Fruit fly (Drosophila melanogaster) whole organism, embryonic: Measurements from ENCODE around the gene 5-HT2B.
A peak's percentile ranks its signal among the peaks of the same experiment; 100 is the strongest.

Experiments
- Aef1 ChIP-seq: fragments of 200-800 bp; sonication (Bioruptor generic); IDR thresholded peaks from 3 replicates; pipeline ENCODE4 v1.3.6; 2022; ENCODE audit warnings: missing biosample characterization, missing genetic modification characterization
- Bgb ChIP-seq: fragments of 200-800 bp; sonication (Bioruptor generic); IDR thresholded peaks from 2 replicates; pipeline ENCODE4 v1.3.6; 2022; ENCODE audit warnings: missing biosample characterization, missing genetic modification characterization; ENCODE audit not compliant: partially characterized antibody
- CG10565 ChIP-seq: fragments of 200-800 bp; sonication (Bioruptor generic); optimal IDR thresholded peaks from 3 replicates; lab custom pipeline; 2016; ENCODE audit warnings: missing biosample characterization, mild to moderate bottlenecking, missing genetic modification characterization
- CG11398 ChIP-seq: fragments of 200-800 bp; sonication (Bioruptor generic); optimal IDR thresholded peaks from 2 replicates; lab custom pipeline; 2016; ENCODE audit warnings: missing biosample characterization, missing genetic modification characterization
- CG12236 ChIP-seq: fragments of 200-800 bp; sonication (Bioruptor generic); optimal IDR thresholded peaks from 2 replicates; lab custom pipeline; 2016; ENCODE audit warnings: missing biosample characterization, missing genetic modification characterization
- CG12744 ChIP-seq: fragments of 200-800 bp; sonication (Bioruptor generic); optimal IDR thresholded peaks from 2 replicates; lab custom pipeline; 2016; ENCODE audit warnings: missing biosample characterization, missing genetic modification characterization
- CG16813 ChIP-seq: fragments of 200-800 bp; sonication (Bioruptor generic); IDR thresholded peaks from 3 replicates; pipeline ENCODE4 v1.3.6; 2022; ENCODE audit warnings: missing biosample characterization, missing genetic modification characterization; ENCODE audit not compliant: partially characterized antibody
- CG2199 ChIP-seq: fragments of 200-800 bp; sonication (Bioruptor generic); IDR thresholded peaks from 3 replicates; pipeline ENCODE4 v1.3.6; 2022; ENCODE audit warnings: missing biosample characterization, missing genetic modification characterization
- CG2678 ChIP-seq: fragments of 200-800 bp; sonication (Bioruptor generic); optimal IDR thresholded peaks from 3 replicates; lab custom pipeline; 2019; ENCODE audit warnings: missing biosample characterization, mild to moderate bottlenecking, missing genetic modification characterization, moderate library complexity
- CG2712 ChIP-seq: fragments of 200-800 bp; optimal IDR thresholded peaks from 3 replicates; lab custom pipeline; 2019; ENCODE audit warnings: missing biosample characterization, mild to moderate bottlenecking, missing genetic modification characterization, moderate library complexity
- CG2875 ChIP-seq: fragments of 200-800 bp; sonication (Bioruptor generic); optimal IDR thresholded peaks from 2 replicates; lab custom pipeline; 2017; ENCODE audit warnings: missing biosample characterization, mild to moderate bottlenecking, missing genetic modification characterization, missing genetic modification reagents
- CG42726 ChIP-seq: fragments of 200-800 bp; sonication (Bioruptor generic); IDR thresholded peaks from 2 replicates; pipeline ENCODE4 v1.3.6; 2022; ENCODE audit warnings: missing biosample characterization, missing genetic modification characterization; ENCODE audit not compliant: partially characterized antibody
- CG4360 ChIP-seq: fragments of 200-800 bp; sonication (Bioruptor generic); IDR thresholded peaks from 2 replicates; pipeline ENCODE4 v1.3.6; 2022; ENCODE audit warnings: missing biosample characterization, missing genetic modification characterization
- CG8359 ChIP-seq: fragments of 200-800 bp; sonication (Bioruptor generic); optimal IDR thresholded peaks from 2 replicates; lab custom pipeline; 2017; ENCODE audit warnings: missing biosample characterization, mild to moderate bottlenecking, missing genetic modification characterization, borderline replicate concordance
- CG9437 ChIP-seq: fragments of 200-800 bp; sonication (Bioruptor generic); optimal IDR thresholded peaks from 2 replicates; lab custom pipeline; 2018; ENCODE audit warnings: missing biosample characterization, mild to moderate bottlenecking, missing genetic modification characterization
- Chrac-16 ChIP-seq: fragments of 200-800 bp; sonication (Bioruptor generic); optimal IDR thresholded peaks from 3 replicates; lab custom pipeline; 2016; ENCODE audit warnings: missing biosample characterization, missing genetic modification characterization
- D19A ChIP-seq: fragments of 200-800 bp; optimal IDR thresholded peaks from 3 replicates; lab custom pipeline; 2019; ENCODE audit warnings: missing biosample characterization, mild to moderate bottlenecking, missing genetic modification characterization, moderate library complexity
- E2f1 ChIP-seq: fragments of 200-800 bp; sonication (Bioruptor generic); IDR thresholded peaks from 2 replicates; pipeline ENCODE4 v1.3.6; 2022; ENCODE audit warnings: missing biosample characterization, missing genetic modification characterization
- HLH3B ChIP-seq: fragments of 200-800 bp; sonication (Bioruptor generic); IDR thresholded peaks from 2 replicates; pipeline ENCODE4 v1.3.6; 2022; ENCODE audit warnings: missing biosample characterization, missing genetic modification characterization
- HmgZ ChIP-seq: fragments of 200-800 bp; sonication (Bioruptor generic); optimal IDR thresholded peaks from 2 replicates; lab custom pipeline; 2018; ENCODE audit warnings: missing biosample characterization, mild to moderate bottlenecking, missing genetic modification characterization
- Myb ChIP-seq: fragments of 200-800 bp; sonication (Bioruptor generic); optimal IDR thresholded peaks from 2 replicates; lab custom pipeline; 2016; ENCODE audit warnings: missing biosample characterization, missing genetic modification characterization
- Optix ChIP-seq: fragments of 200-800 bp; sonication (Bioruptor generic); IDR thresholded peaks from 3 replicates; pipeline ENCODE4 v1.3.6; 2022; ENCODE audit warnings: missing biosample characterization, missing genetic modification characterization
- PHDP ChIP-seq: fragments of 200-800 bp; sonication (Bioruptor generic); optimal IDR thresholded peaks from 3 replicates; lab custom pipeline; 2018; ENCODE audit warnings: missing biosample characterization, mild to moderate bottlenecking, missing genetic modification characterization, moderate library complexity
- Ptx1 ChIP-seq: fragments of 200-800 bp; sonication (Bioruptor generic); IDR thresholded peaks from 2 replicates; pipeline ENCODE4 v1.3.6; 2022; ENCODE audit warnings: missing biosample characterization, missing genetic modification characterization
- bsh ChIP-seq, 2 experiments: fragments of 200-800 bp; sonication (Bioruptor generic); optimal IDR thresholded peaks; 2 replicates each; lab custom pipeline; 2017 to 2018; ENCODE audit warnings: mild to moderate bottlenecking in 2 of 2, missing biosample characterization in 2 of 2, missing genetic modification characterization in 2 of 2, moderate library complexity in 1 of 2
- dmrt11E ChIP-seq: fragments of 200-800 bp; sonication (Bioruptor generic); optimal IDR thresholded peaks from 3 replicates; lab custom pipeline; 2018; ENCODE audit warnings: missing biosample characterization, mild to moderate bottlenecking, missing genetic modification characterization, moderate library complexity
- esg ChIP-seq: fragments of 200-800 bp; sonication (Bioruptor generic); conservative IDR thresholded peaks from 2 replicates; pipeline ENCODE4 v1.3.6; 2022; ENCODE audit warnings: missing biosample characterization, missing genetic modification characterization
- kah ChIP-seq: fragments of 200-800 bp; sonication (Bioruptor generic); optimal IDR thresholded peaks from 2 replicates; lab custom pipeline; 2018; ENCODE audit warnings: missing biosample characterization, mild to moderate bottlenecking, missing genetic modification characterization
- mam ChIP-seq: fragments of 200-800 bp; sonication (Bioruptor generic); optimal IDR thresholded peaks from 3 replicates; lab custom pipeline; 2016; ENCODE audit warnings: missing biosample characterization, missing genetic modification characterization
- pnt ChIP-seq: fragments of 200-800 bp; sonication (Bioruptor generic); optimal IDR thresholded peaks from 3 replicates; lab custom pipeline; 2016; ENCODE audit warnings: missing biosample characterization, missing genetic modification characterization
- prd ChIP-seq, 3 experiments: fragments of >200 bp in 2 of 3; fragments of 200-800 bp in 1 of 3; sonication (Bioruptor generic) in 1 of 3; optimal IDR thresholded peaks in 2 of 3; IDR thresholded peaks in 1 of 3; 2 replicates in 2 of 3; 3 replicates in 1 of 3; pipeline versions ENCODE4 v1.3.6 to Lab custom; 2017 to 2022; ENCODE audit warnings: missing biosample characterization in 1 of 3, missing genetic modification characterization in 1 of 3
- row ChIP-seq: fragments of 200-800 bp; sonication (Bioruptor generic); IDR thresholded peaks from 3 replicates; pipeline ENCODE4 v1.3.6; 2022; ENCODE audit warnings: missing biosample characterization, missing genetic modification characterization
- scrt ChIP-seq: fragments of 200-800 bp; sonication (Bioruptor generic); optimal IDR thresholded peaks from 2 replicates; lab custom pipeline; 2018; ENCODE audit warnings: missing biosample characterization, mild to moderate bottlenecking, missing genetic modification characterization, moderate library complexity
- sens-2 ChIP-seq: fragments of 200-800 bp; sonication (Bioruptor generic); IDR thresholded peaks from 2 replicates; pipeline ENCODE4 v1.3.6; 2022; ENCODE audit warnings: missing biosample characterization, missing genetic modification characterization
- so ChIP-seq: fragments of 200-800 bp; sonication (Bioruptor generic); IDR thresholded peaks from 3 replicates; pipeline ENCODE4 v1.3.6; 2022; ENCODE audit warnings: missing biosample characterization, missing genetic modification characterization
- sr ChIP-seq: fragments of 200-800 bp; sonication (Bioruptor generic); IDR thresholded peaks from 3 replicates; pipeline ENCODE4 v1.3.6; 2022; ENCODE audit warnings: missing biosample characterization, missing genetic modification characterization
- tll ChIP-seq, 2 experiments: fragments of 200-800 bp in 1 of 2; fragments of >200 bp in 1 of 2; sonication (Bioruptor generic) in 1 of 2; optimal IDR thresholded peaks; 2 replicates each; lab custom pipeline; 2017 to 2019; ENCODE audit warnings: missing biosample characterization in 2 of 2, missing genetic modification characterization in 2 of 2, mild to moderate bottlenecking in 1 of 2, moderate library complexity in 1 of 2
- unpg ChIP-seq: fragments of 200-800 bp; sonication (Bioruptor generic); optimal IDR thresholded peaks from 3 replicates; lab custom pipeline; 2018; ENCODE audit warnings: missing biosample characterization, mild to moderate bottlenecking, missing genetic modification characterization, moderate library complexity
- zfh1 ChIP-seq: fragments of 200-800 bp; sonication (Bioruptor generic); IDR thresholded peaks from 3 replicates; pipeline ENCODE4 v1.3.6; 2022; ENCODE audit warnings: missing biosample characterization, missing genetic modification characterization

5-HT2B gene

DNA sequence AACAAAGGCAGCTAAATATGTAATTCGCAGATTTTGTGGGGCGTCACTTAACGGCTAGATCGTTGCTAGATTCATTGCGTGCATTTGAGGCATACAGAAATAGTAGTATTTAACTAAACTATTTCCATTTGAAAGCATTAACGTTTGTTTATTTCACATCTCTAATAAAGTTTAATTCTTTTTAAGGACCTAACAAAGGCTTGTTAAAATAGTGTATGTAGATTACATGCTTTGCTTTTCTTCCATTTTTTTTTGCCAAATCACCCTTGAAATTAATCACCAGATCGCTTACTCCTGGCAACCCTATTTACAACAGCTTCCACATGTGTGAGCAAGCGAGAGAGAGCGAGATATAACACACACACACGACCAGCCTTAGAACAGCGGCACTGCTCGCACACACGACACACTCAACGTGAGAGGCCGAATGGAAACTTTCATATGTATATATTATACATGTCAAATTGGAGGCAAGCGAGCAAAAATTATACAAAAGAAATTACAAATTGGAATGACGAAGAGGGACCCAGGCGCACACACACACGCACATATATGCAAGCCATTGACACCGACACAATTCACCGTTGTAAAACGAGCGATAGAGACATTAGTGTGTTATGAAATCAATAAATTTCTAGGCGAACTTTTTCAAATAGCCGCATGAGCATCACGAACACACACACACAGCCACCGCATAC lies 81.3 kb downstream of the 5-HT2B start (continued):
- TF ChIP-seq row (GFP tag; lab: Robert Waterston, UW) (peak; percentile 82), CG2199 (peak; percentile 94), so (GFP tag; lab: Robert Waterston, UW) (no peak), Myb (peak; percentile 18), dmrt11E (tag; lab: Kevin White, UChicago) (peak; percentile 11), CG4360 (GFP tag; lab: Robert Waterston, UW) (0 out of 2 replicates have a peak, but pooled peaks have one; percentile 12), Aef1 (GFP tag; lab: Robert Waterston, UW) (no peak), CG42726 (GFP tag; lab: Robert Waterston, UW) (no peak), bsh (GFP tag; optimal IDR thresholded peaks at IDR 0.05; lab: Kevin White, UChicago) (peak in 1 of 2 experiments; percentile 61), CG12236 (GFP tag; lab: Kevin White, UChicago) (no peak), sens-2 (0 out of 2 replicates have a peak, but pooled peaks have one; percentile 16), HmgZ (tag; lab: Kevin White, UChicago) (peak; percentile 67), scrt (GFP tag; lab: Kevin White, UChicago) (peak; percentile 41), CG2678 (peak; percentile 56), unpg (GFP tag; lab: Kevin White, UChicago) (peak; percentile 58), tll (GFP tag; optimal IDR thresholded peaks at IDR 0.05; lab: Kevin White, UChicago) (no peak), pnt (GFP tag; lab: Kevin White, UChicago) (peak; percentile 23), D19A (peak; percentile 66), prd (optimal IDR thresholded peaks at IDR 0.05; lab: Kevin White, UChicago) (no peak), prd (GFP tag; IDR thresholded peaks at IDR 0.05; lab: Robert Waterston, UW) (peak; percentile 52; the same call in 2 of the 3 replicates), HLH3B (GFP tag; lab: Robert Waterston, UW) (peak; percentile 61; the same call in 1 of the 2 replicates), mam (GFP tag; lab: Kevin White, UChicago) (peak; percentile 55), zfh1 (GFP tag; lab: Robert Waterston, UW) (peak; percentile 75; the same call in 2 of the 3 replicates), esg (GFP tag; lab: Robert Waterston, UW) (peak; percentile 28; the same call in 1 of the 2 replicates), Chrac-16 (no peak), CG2875 (peak; percentile 41), CG9437 (GFP tag; lab: Kevin White, UChicago) (peak; percentile 3), Optix (GFP tag; lab: Robert Waterston, UW) (peak; percentile 42; the same call in 1 of the 3 replicates), Bgb (GFP tag; lab: Robert Waterston, UW) (peak; percentile 32; the same call in 1 of the 2 replicates), CG11398 (GFP tag; lab: Kevin White, UChicago) (peak; percentile 18), kah (GFP tag; lab: Kevin White, UChicago) (peak; percentile 41), CG8359 (GFP tag; lab: Kevin White, UChicago) (no peak), PHDP (tag; lab: Kevin White, UChicago) (peak; percentile 62), CG10565 (GFP tag; lab: Kevin White, UChicago) (no peak), sr (no peak), CG16813 (no peak), E2f1 (GFP tag; lab: Robert Waterston, UW) (no peak), Ptx1 (GFP tag; lab: Robert Waterston, UW) (peak; percentile 58; the same call in 1 of the 2 replicates), CG2712 (tag; lab: Kevin White, UChicago) (peak; percentile 51), CG12744 (GFP tag; lab: Kevin White, UChicago) (no peak)
